Worm (Caenorhabditis elegans): ENCODE measurements around the gene clec-213.

DNA sequence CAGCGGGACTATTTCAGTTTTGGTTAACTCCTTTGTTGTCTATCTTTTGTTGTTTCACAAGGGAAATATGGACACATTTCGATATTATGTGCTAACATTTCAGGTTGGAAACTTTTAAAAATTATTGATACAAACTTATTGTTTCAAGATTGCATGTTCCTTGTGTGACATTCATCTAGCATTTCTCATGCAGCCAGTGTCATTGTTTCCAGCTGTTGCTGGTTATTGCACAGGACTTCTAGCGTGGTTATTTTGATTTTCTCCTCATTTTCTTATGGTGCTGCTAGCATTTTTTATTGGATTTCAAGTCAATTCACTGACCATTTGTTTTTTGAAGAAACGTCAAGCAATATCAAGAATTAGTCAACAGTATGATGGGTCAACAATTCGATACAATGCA lies 49.1 kb upstream of the clec-213 start:
- no peak for TF ChIP-seq W03F9.2 (tag; optimal IDR thresholded peaks at IDR 0.05)
- TF ChIP-seq him-1 (tag; optimal IDR thresholded peaks at IDR 0.05), result no peak
